Worm (Caenorhabditis elegans): ENCODE results near the gene sri-29.

ce11 chrII:3051332-3051731 lies 7.2 kb downstream of the sri-29 start:
- no peak for TF ChIP-seq hlh-6 (tag; optimal IDR thresholded peaks at IDR 0.05)
- no peak for TF ChIP-seq ama-1 (optimal IDR thresholded peaks at IDR 0.05)
- no peak for TF ChIP-seq fkh-10 (GFP tag; optimal IDR thresholded peaks at IDR 0.05)
- no peak for TF ChIP-seq dmd-4 (tag; optimal IDR thresholded peaks at IDR 0.05; ENCODE audit: borderline replicate concordance)
- no peak for TF ChIP-seq elt-2 (tag; optimal IDR thresholded peaks at IDR 0.05)
- no peak for TF ChIP-seq ceh-9 (tag; optimal IDR thresholded peaks at IDR 0.05)
- no peak for TF ChIP-seq nhr-11 (tag; optimal IDR thresholded peaks at IDR 0.05)
- no peak for TF ChIP-seq ceh-2 (tag; optimal IDR thresholded peaks at IDR 0.05)
- TF ChIP-seq nfya-1 (tag; optimal IDR thresholded peaks at IDR 0.05): no peak
- TF ChIP-seq ceh-14 (tag; optimal IDR thresholded peaks at IDR 0.05): no peak
- TF ChIP-seq unc-3 (GFP tag; conservative IDR thresholded peaks at IDR 0.05): no peak
- TF ChIP-seq unc-3 (tag; optimal IDR thresholded peaks at IDR 0.05): no peak
- TF ChIP-seq unc-86 (tag; optimal IDR thresholded peaks at IDR 0.05): no peak
- no peak for TF ChIP-seq ceh-19 (GFP tag; optimal IDR thresholded peaks at IDR 0.05)
